Worm (Caenorhabditis elegans) whole organism, late embryonic: ENCODE data around the gene cgt-2.

Experiments
- C38D4.7 ChIP-seq: fragments of 200-800 bp; sonication (Bioruptor generic); optimal IDR thresholded peaks from 2 replicates; lab custom pipeline; 2018; ENCODE audit warnings: mild to moderate bottlenecking, missing genetic modification characterization, moderate library complexity, missing compliant biosample characterization
- F13H6.1 ChIP-seq: sonication (generic microtip); optimal IDR thresholded peaks from 2 replicates; lab custom pipeline; 2016; ENCODE audit warnings: missing genetic modification characterization, missing compliant biosample characterization
- ama-1 ChIP-seq: fragments of 150-350 bp; optimal IDR thresholded peaks from 2 replicates; lab custom pipeline; 2014
- ceh-18 ChIP-seq: sonication (generic microtip); optimal IDR thresholded peaks from 2 replicates; lab custom pipeline; 2016; ENCODE audit warnings: missing genetic modification characterization, missing compliant biosample characterization
- ceh-19 ChIP-seq: fragments of 200-800 bp; sonication (Bioruptor generic); optimal IDR thresholded peaks from 2 replicates; lab custom pipeline; 2018; ENCODE audit warnings: mild to moderate bottlenecking, missing genetic modification characterization, missing compliant biosample characterization
- elt-2 ChIP-seq: sonication (generic microtip); optimal IDR thresholded peaks from 2 replicates; lab custom pipeline; 2016; ENCODE audit warnings: missing genetic modification reagents, missing genetic modification characterization, missing compliant biosample characterization
- ets-4 ChIP-seq: sonication (generic microtip); optimal IDR thresholded peaks from 2 replicates; lab custom pipeline; 2016; ENCODE audit warnings: missing genetic modification characterization, missing compliant biosample characterization
- fkh-10 ChIP-seq: fragments of 150-350 bp; optimal IDR thresholded peaks from 2 replicates; lab custom pipeline; 2014; ENCODE audit warnings: missing biosample characterization, missing genetic modification reagents, missing genetic modification characterization
- lim-6 ChIP-seq: sonication (generic microtip); optimal IDR thresholded peaks from 2 replicates; lab custom pipeline; 2016; ENCODE audit warnings: missing genetic modification characterization, missing compliant biosample characterization
- nhr-11 ChIP-seq: fragments of 150-350 bp; optimal IDR thresholded peaks from 2 replicates; lab custom pipeline; 2014; ENCODE audit warnings: missing biosample characterization, missing genetic modification characterization
- npax-4 ChIP-seq: sonication (generic microtip); optimal IDR thresholded peaks from 2 replicates; lab custom pipeline; 2016; ENCODE audit warnings: missing genetic modification characterization, missing compliant biosample characterization
- pat-9 ChIP-seq: fragments of 200-800 bp; sonication (Bioruptor generic); optimal IDR thresholded peaks from 2 replicates; lab custom pipeline; 2018; ENCODE audit warnings: mild to moderate bottlenecking, missing genetic modification characterization, moderate library complexity, missing compliant biosample characterization
- pha-4 ChIP-seq: fragments of 150-350 bp; optimal IDR thresholded peaks from 2 replicates; lab custom pipeline; 2018; ENCODE audit warnings: missing biosample characterization, missing genetic modification reagents, missing genetic modification characterization
- tbx-7 ChIP-seq: sonication (generic microtip); optimal IDR thresholded peaks from 2 replicates; lab custom pipeline; 2016; ENCODE audit warnings: missing genotype, missing genetic modification characterization, missing compliant biosample characterization

- TF ChIP-seq fkh-10 (GFP tag; lab: Kevin White, UChicago): no peak
- TF ChIP-seq pha-4: no peak
- no peak for TF ChIP-seq tbx-7
- TF ChIP-seq ama-1 (lab: Kevin White, UChicago): no peak
- TF ChIP-seq F13H6.1 (tag; lab: Kevin White, UChicago): no peak
- TF ChIP-seq pat-9 (tag; lab: Kevin White, UChicago): no peak
- no peak for TF ChIP-seq elt-2 (tag; lab: Kevin White, UChicago)
- TF ChIP-seq nhr-11: no peak
- no peak for TF ChIP-seq ets-4 (tag; lab: Kevin White, UChicago)
- no peak for TF ChIP-seq lim-6
- no peak for TF ChIP-seq C38D4.7 (GFP tag; lab: Kevin White, UChicago)
- TF ChIP-seq ceh-19 (GFP tag; lab: Kevin White, UChicago): no peak
- no peak for TF ChIP-seq ceh-18 (tag; lab: Kevin White, UChicago)
- TF ChIP-seq npax-4 (tag; lab: Kevin White, UChicago): no peak
Observed at ce11 chrX:17711598-17711997, 16.6 kb downstream of the cgt-2 start, which contains the start of gene H11L12.1.
